Worm (Caenorhabditis elegans): ENCODE measurements around the gene des-2.
A peak's percentile ranks its signal among the peaks of the same experiment; 100 is the strongest.

des-2 gene

ce11 chrV:11412125-11412524 lies 9.4 kb downstream of the des-2 start (continued):
- peak; percentile 75 for TF ChIP-seq lim-7 (GFP tag; IDR thresholded peaks at IDR 0.05)
- 0 out of 2 replicates have a peak, but pooled peaks have one; percentile 54 for TF ChIP-seq dmd-9 (GFP tag; IDR thresholded peaks at IDR 0.05)
- TF ChIP-seq duxl-1 (tag; optimal IDR thresholded peaks at IDR 0.05; ENCODE audit: poor library complexity), result no peak
- TF ChIP-seq spr-1 (tag; optimal IDR thresholded peaks at IDR 0.05), result no peak
- TF ChIP-seq ceh-20 (GFP tag; IDR thresholded peaks at IDR 0.05), result peak; percentile 49; the same call in 1 of the 2 replicates
- 0 out of 2 replicates have a peak, but pooled peaks have one; percentile 22 for TF ChIP-seq Y48G9A.11 (GFP tag; IDR thresholded peaks at IDR 0.05)
- TF ChIP-seq ceh-28 (tag; optimal IDR thresholded peaks at IDR 0.05), result no peak
- TF ChIP-seq jun-1 (tag; optimal IDR thresholded peaks at IDR 0.05), result no peak
- TF ChIP-seq egl-27 (tag; optimal IDR thresholded peaks at IDR 0.05), result no peak
- 0 out of 2 replicates have a peak, but pooled peaks have one; percentile 18 for TF ChIP-seq ceh-44 (GFP tag; IDR thresholded peaks at IDR 0.05)
- TF ChIP-seq dmd-8 (GFP tag; IDR thresholded peaks at IDR 0.05), result 0 out of 2 replicates have a peak, but pooled peaks have one; percentile 57
- TF ChIP-seq hmg-1.1 (GFP tag; IDR thresholded peaks at IDR 0.05), result peak; percentile 71
- no peak for TF ChIP-seq R02D3.7 (tag; optimal IDR thresholded peaks at IDR 0.05)
- TF ChIP-seq hlh-11 (tag; optimal IDR thresholded peaks at IDR 0.05), result peak; percentile 77
- TF ChIP-seq fkh-10 (GFP tag; optimal IDR thresholded peaks at IDR 0.05), result no peak
- TF ChIP-seq dmd-6 (GFP tag; IDR thresholded peaks at IDR 0.05), result peak; percentile 82
- peak; percentile 53; the same call in 1 of the 2 replicates for TF ChIP-seq php-3 (GFP tag; IDR thresholded peaks at IDR 0.05)
- TF ChIP-seq T20F7.1 (GFP tag; optimal IDR thresholded peaks at IDR 0.05), result peak; percentile 17
- no peak for TF ChIP-seq nhr-76 (tag; optimal IDR thresholded peaks at IDR 0.05)
- peak; percentile 27 for TF ChIP-seq gei-8 (GFP tag; optimal IDR thresholded peaks at IDR 0.05)
- TF ChIP-seq ZK546.5 (tag; optimal IDR thresholded peaks at IDR 0.05), result no peak
- no peak for TF ChIP-seq nhr-6 (tag; optimal IDR thresholded peaks at IDR 0.05)
- no peak for TF ChIP-seq daf-8 (GFP tag; IDR thresholded peaks at IDR 0.05)
- TF ChIP-seq daf-12 (tag; optimal IDR thresholded peaks at IDR 0.05), result no peak

ce11 chrV:11410902-11411561 lies 10.5 kb downstream of the des-2 start, which contains the start of the genes K03B8.8 and grl-3:
K03B8.8 (minus strand) TSS chrV:11411002.
grl-3 (plus strand) TSS chrV:11411511.
- TF ChIP-seq lin-39 (tag; optimal IDR thresholded peaks at IDR 0.05) (no peak), arid-1 (GFP tag; conservative IDR thresholded peaks at IDR 0.05) (no peak), jun-1 (tag; optimal IDR thresholded peaks at IDR 0.05) (no peak), nhr-28 (tag; optimal IDR thresholded peaks at IDR 0.05) (peak; percentile 20), dmd-8 (GFP tag; IDR thresholded peaks at IDR 0.05) (no peak), ces-1 (GFP tag; optimal IDR thresholded peaks at IDR 0.05) (no peak)

- TF ChIP-seq zip-11 (GFP tag; IDR thresholded peaks at IDR 0.05) (no peak), gei-8 (GFP tag; optimal IDR thresholded peaks at IDR 0.05) (no peak), aha-1 (tag) (peak; percentile 70), unc-62 (GFP tag; optimal IDR thresholded peaks at IDR 0.05 in 1 of 2) (peak in 1 of 2 experiments; percentile 64), unc-62 (tag; optimal IDR thresholded peaks at IDR 0.05) (no peak), skn-1 (tag; optimal IDR thresholded peaks at IDR 0.05) (no peak), ceh-62 (tag; optimal IDR thresholded peaks at IDR 0.05) (no peak), dpl-1 (GFP tag; optimal IDR thresholded peaks at IDR 0.05) (no peak), hif-1 (tag; optimal IDR thresholded peaks at IDR 0.05) (no peak)
These were observed 14.3 kb downstream of the des-2 start, which contains the start of gene K03B8.6 for ce11 chrV:11407251-11407650. K03B8.6 (plus strand) TSS chrV:11407584.

- TF ChIP-seq nhr-28 (tag; optimal IDR thresholded peaks at IDR 0.05) (peak; percentile 32), unc-39 (tag; optimal IDR thresholded peaks at IDR 0.05) (no peak), nhr-42 (GFP tag; IDR thresholded peaks at IDR 0.05) (no peak), dve-1 (tag; optimal IDR thresholded peaks at IDR 0.05; ENCODE audit: insufficient read depth) (peak; percentile 53), php-3 (GFP tag; IDR thresholded peaks at IDR 0.05) (0 out of 2 replicates have a peak, but pooled peaks have one; percentile 38), aha-1 (tag) (peak; percentile 44), daf-16 (GFP tag; optimal IDR thresholded peaks at IDR 0.05) (no peak), daf-16 (tag; optimal IDR thresholded peaks at IDR 0.05) (peak; percentile 76), spr-3 (GFP tag; optimal IDR thresholded peaks at IDR 0.05) (no peak), hlh-11 (tag; optimal IDR thresholded peaks at IDR 0.05) (peak; percentile 55), pqm-1 (tag; optimal IDR thresholded peaks at IDR 0.05) (peak; percentile 64)
These were observed 17.8 kb downstream of the des-2 start for ce11 chrV:11403702-11404101.

Data from whole organism, L4 larva.